Worm (Caenorhabditis elegans): ENCODE measurements around the gene spat-2.

DNA sequence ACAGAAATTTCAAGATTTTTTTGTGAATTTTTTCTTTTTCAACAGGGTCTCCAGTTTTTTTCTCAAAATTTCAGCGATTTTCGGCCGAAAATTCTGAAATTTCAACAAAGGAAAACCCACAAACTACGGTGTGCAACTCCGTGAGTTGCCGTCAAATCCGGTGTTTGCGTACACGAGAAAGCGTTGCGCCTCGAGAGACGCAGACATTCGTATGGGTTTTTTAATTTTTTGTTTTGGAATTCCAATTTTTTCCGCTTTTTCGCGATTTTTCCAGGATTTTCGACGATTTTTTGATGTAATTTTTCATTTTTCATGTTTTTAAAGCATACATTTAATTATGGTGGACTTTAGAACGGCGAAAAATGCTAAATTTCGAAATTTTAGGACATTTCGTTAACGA is 608 bp upstream of the spat-2 start:
- TF ChIP-seq pha-4 (tag; optimal IDR thresholded peaks at IDR 0.05) (peak; percentile 79), unc-62 (GFP tag; optimal IDR thresholded peaks at IDR 0.05) (no peak), aly-2 (tag; optimal IDR thresholded peaks at IDR 0.05) (no peak), nhr-28 (tag; optimal IDR thresholded peaks at IDR 0.05) (no peak), ztf-4 (tag; optimal IDR thresholded peaks at IDR 0.05) (no peak), ztf-11 (tag; optimal IDR thresholded peaks at IDR 0.05) (no peak)
